Fruit fly (Drosophila melanogaster): ENCODE results near the gene Cyp304a1.

The Cyp304a1 gene

DNA sequence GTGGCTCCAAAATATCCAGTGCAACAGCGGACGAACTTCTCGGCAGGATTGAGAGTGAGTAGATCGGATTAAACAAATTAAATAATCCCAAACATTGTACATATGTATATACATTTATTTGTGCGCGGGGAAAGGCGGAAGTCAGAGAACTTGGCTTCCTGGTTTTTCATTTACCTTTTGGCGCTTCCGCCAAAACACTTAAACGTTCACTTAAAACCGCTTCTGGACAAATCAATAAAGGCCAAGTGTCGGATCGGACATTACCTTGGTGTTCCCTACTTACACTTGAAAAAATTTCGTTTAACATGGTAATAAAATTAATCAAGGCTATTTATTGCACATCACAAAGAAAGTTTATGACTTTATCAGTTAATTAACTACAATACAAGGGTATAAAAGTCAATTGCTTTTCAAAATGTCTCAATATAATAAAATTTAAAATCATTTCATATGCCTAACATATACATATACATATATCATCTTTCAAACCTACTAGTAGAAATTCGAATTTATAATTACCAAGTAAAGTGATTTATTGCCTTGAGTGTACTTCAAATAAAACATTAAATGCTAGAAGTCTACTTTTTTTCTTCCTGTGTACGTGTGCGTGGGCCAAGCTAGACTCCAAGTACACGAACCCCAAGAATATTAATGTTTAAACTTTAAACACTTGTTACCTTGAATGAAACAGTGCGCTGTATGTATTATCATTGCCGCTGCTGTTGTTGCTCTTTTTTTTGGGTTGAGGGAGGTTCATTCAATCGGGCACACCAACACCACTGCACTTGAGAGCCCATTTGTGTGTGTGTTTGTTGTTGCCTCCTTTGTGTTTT, 18.0 kb downstream of the Cyp304a1 start (continued):
- peak; percentile 70 for TF ChIP-seq CG11695 (GFP tag; IDR thresholded peaks at IDR 0.05)
- TF ChIP-seq dysf (GFP tag; IDR thresholded peaks at IDR 0.05): peak; percentile 71
- TF ChIP-seq CG1529 (GFP tag; optimal IDR thresholded peaks at IDR 0.05): peak; percentile 23
- TF ChIP-seq maf-S (GFP tag; optimal IDR thresholded peaks at IDR 0.05): no peak
- TF ChIP-seq sqz (GFP tag; optimal IDR thresholded peaks at IDR 0.05): no peak
- TF ChIP-seq wor (GFP tag; IDR thresholded peaks at IDR 0.05): 0 out of 2 replicates have a peak, but pooled peaks have one; percentile 20
- peak; percentile 9 for TF ChIP-seq CG16863 (GFP tag; optimal IDR thresholded peaks at IDR 0.05)
- peak; percentile 9 for TF ChIP-seq CG18011 (GFP tag; optimal IDR thresholded peaks at IDR 0.05)
- no peak for TF ChIP-seq CG13287 (GFP tag; IDR thresholded peaks at IDR 0.05; ENCODE audit: partially characterized antibody)
- peak; percentile 67; the same call in 1 of the 2 replicates for TF ChIP-seq CG32532 (GFP tag; IDR thresholded peaks at IDR 0.05)
- TF ChIP-seq ase (GFP tag; IDR thresholded peaks at IDR 0.05): no peak; the same call in 2 of the 3 replicates
- no peak for TF ChIP-seq CG13624 (GFP tag; optimal IDR thresholded peaks at IDR 0.05)
- peak; percentile 46 for TF ChIP-seq CG1602 (GFP tag; optimal IDR thresholded peaks at IDR 0.05)
- TF ChIP-seq Sox100B (GFP tag; optimal IDR thresholded peaks at IDR 0.05): peak; percentile 71
- 0 out of 3 replicates have a peak, but pooled peaks have one; percentile 54 for TF ChIP-seq CG11093 (GFP tag; IDR thresholded peaks at IDR 0.05)
- TF ChIP-seq CG9727 (GFP tag; optimal IDR thresholded peaks at IDR 0.05): peak; percentile 74
- no peak for TF ChIP-seq CG10565 (GFP tag; optimal IDR thresholded peaks at IDR 0.05)
- no peak for TF ChIP-seq hb (GFP tag; IDR thresholded peaks at IDR 0.05; ENCODE audit: partially characterized antibody)
- peak; percentile 59 for TF ChIP-seq CG14710 (tag; optimal IDR thresholded peaks at IDR 0.05)
- peak; percentile 81 for TF ChIP-seq CG7839 (tag; optimal IDR thresholded peaks at IDR 0.05)
- no peak for TF ChIP-seq zen2 (GFP tag; IDR thresholded peaks at IDR 0.05; ENCODE audit: partially characterized antibody)
- TF ChIP-seq CG13775 (GFP tag; optimal IDR thresholded peaks at IDR 0.05): peak; percentile 60
- peak; percentile 70 for TF ChIP-seq CG10979 (tag; optimal IDR thresholded peaks at IDR 0.05)
- TF ChIP-seq psq (GFP tag; optimal IDR thresholded peaks at IDR 0.05): no peak
- peak in 1 of 2 experiments; percentile 29 for TF ChIP-seq chif (GFP tag; optimal IDR thresholded peaks at IDR 0.05)
- TF ChIP-seq Atf3 (GFP tag; optimal IDR thresholded peaks at IDR 0.05): peak; percentile 44
- TF ChIP-seq CG1603 (tag; optimal IDR thresholded peaks at IDR 0.05): peak; percentile 22
- peak; percentile 48 for TF ChIP-seq CG6854 (GFP tag; optimal IDR thresholded peaks at IDR 0.05)
- no peak for TF ChIP-seq lov (optimal IDR thresholded peaks at IDR 0.05)
- TF ChIP-seq lov (GFP tag; IDR thresholded peaks at IDR 0.05): 0 out of 3 replicates have a peak, but pooled peaks have one; percentile 7
- TF ChIP-seq Blimp-1 (GFP tag; optimal IDR thresholded peaks at IDR 0.05): peak; percentile 64
- TF ChIP-seq CG13424 (tag; optimal IDR thresholded peaks at IDR 0.05): peak; percentile 69
- no peak for TF ChIP-seq amos (GFP tag; IDR thresholded peaks at IDR 0.05; ENCODE audit: partially characterized antibody)
- no peak for TF ChIP-seq CG11456 (GFP tag; IDR thresholded peaks at IDR 0.05)
- TF ChIP-seq CG4424 (GFP tag; optimal IDR thresholded peaks at IDR 0.05): peak; percentile 56
- peak; percentile 40; the same call in 1 of the 2 replicates for TF ChIP-seq CG17328 (GFP tag; IDR thresholded peaks at IDR 0.05)
- peak in 1 of 2 experiments; percentile 79 for TF ChIP-seq Hr51 (GFP tag; optimal IDR thresholded peaks at IDR 0.05)
- TF ChIP-seq CG6175 (GFP tag; IDR thresholded peaks at IDR 0.05): no peak
- no peak; the same call in 2 of the 3 replicates for TF ChIP-seq CG14050 (GFP tag; IDR thresholded peaks at IDR 0.05)
- TF ChIP-seq Abd-B (GFP tag; optimal IDR thresholded peaks at IDR 0.05): peak; percentile 52
- TF ChIP-seq CG1024 (GFP tag; IDR thresholded peaks at IDR 0.05): 0 out of 2 replicates have a peak, but pooled peaks have one; percentile 17
- peak; percentile 50 for TF ChIP-seq CG14441 (GFP tag; IDR thresholded peaks at IDR 0.05)
- TF ChIP-seq ci (GFP tag; IDR thresholded peaks at IDR 0.05): peak; percentile 39; the same call in 1 of the 3 replicates
- TF ChIP-seq zf30C (GFP tag; optimal IDR thresholded peaks at IDR 0.05): peak; percentile 66
- peak; percentile 12 for TF ChIP-seq p53 (GFP tag; optimal IDR thresholded peaks at IDR 0.05)
- peak; percentile 55; the same call in 2 of the 3 replicates for TF ChIP-seq Aef1 (GFP tag; IDR thresholded peaks at IDR 0.05)
- peak; percentile 19; the same call in 1 of the 4 replicates for TF ChIP-seq Gug (GFP tag; IDR thresholded peaks at IDR 0.05)
- peak; percentile 51 for TF ChIP-seq zen (tag; optimal IDR thresholded peaks at IDR 0.05)
